Worm (Caenorhabditis elegans): ENCODE results near the gene F58A6.2.

- TF ChIP-seq him-1 (tag; optimal IDR thresholded peaks at IDR 0.05): no peak
- TF ChIP-seq dao-5 (tag; optimal IDR thresholded peaks at IDR 0.05): no peak
These were observed 26.8 kb downstream of the F58A6.2 start, which contains the start of gene srb-5 for ce11 chrII:5163283-5163682.

Measured in whole organism, L4/young adult.